Worm (Caenorhabditis elegans) whole organism, L3 larva: ENCODE results near the gene spe-41.

ENCODE experiments used
- ceh-16 ChIP-seq: sonication (generic microtip); optimal IDR thresholded peaks from 2 replicates; lab custom pipeline; 2017; ENCODE audit warnings: missing biosample characterization, missing genetic modification characterization
- ceh-82 ChIP-seq: fragments of 150-350 bp; optimal IDR thresholded peaks from 2 replicates; lab custom pipeline; 2014; ENCODE audit warnings: missing biosample characterization, missing genetic modification characterization
- ceh-9 ChIP-seq: sonication (generic microtip); optimal IDR thresholded peaks from 2 replicates; lab custom pipeline; 2018; ENCODE audit warnings: missing biosample characterization, missing genetic modification characterization
- jun-1 ChIP-seq: fragments of 150-350 bp; optimal IDR thresholded peaks from 2 replicates; lab custom pipeline; 2014; ENCODE audit warnings: missing biosample characterization, missing genetic modification reagents, missing genetic modification characterization
- nhr-76 ChIP-seq: fragments of 150-350 bp; sonication (generic microtip); optimal IDR thresholded peaks from 5 replicates; lab custom pipeline; 2014; ENCODE audit warnings: missing biosample characterization, missing genetic modification characterization
- nhr-77 ChIP-seq: fragments of 150-350 bp; optimal IDR thresholded peaks from 2 replicates; lab custom pipeline; 2014; ENCODE audit warnings: missing biosample characterization, missing genetic modification characterization
- zag-1 ChIP-seq: fragments of 150-350 bp; optimal IDR thresholded peaks from 2 replicates; lab custom pipeline; 2014; ENCODE audit warnings: missing biosample characterization, missing genetic modification characterization

- TF ChIP-seq jun-1 (tag; lab: Kevin White, UChicago) = no peak
- no peak for TF ChIP-seq nhr-77 (tag; lab: Kevin White, UChicago)
- TF ChIP-seq nhr-76 (tag; lab: Kevin White, UChicago) = no peak
- TF ChIP-seq ceh-9 (tag; lab: Kevin White, UChicago) = no peak
- no peak for TF ChIP-seq ceh-16 (tag; lab: Kevin White, UChicago)
- no peak for TF ChIP-seq ceh-82 (tag; lab: Kevin White, UChicago)
- TF ChIP-seq zag-1 = no peak
Measured at ce11 chrIII:3405535-3405934, 38.5 kb downstream of the spe-41 start, which contains the start of gene golg-4.
